Fruit fly (Drosophila melanogaster): Measurements from ENCODE around the gene defl.

The defl gene

DNA sequence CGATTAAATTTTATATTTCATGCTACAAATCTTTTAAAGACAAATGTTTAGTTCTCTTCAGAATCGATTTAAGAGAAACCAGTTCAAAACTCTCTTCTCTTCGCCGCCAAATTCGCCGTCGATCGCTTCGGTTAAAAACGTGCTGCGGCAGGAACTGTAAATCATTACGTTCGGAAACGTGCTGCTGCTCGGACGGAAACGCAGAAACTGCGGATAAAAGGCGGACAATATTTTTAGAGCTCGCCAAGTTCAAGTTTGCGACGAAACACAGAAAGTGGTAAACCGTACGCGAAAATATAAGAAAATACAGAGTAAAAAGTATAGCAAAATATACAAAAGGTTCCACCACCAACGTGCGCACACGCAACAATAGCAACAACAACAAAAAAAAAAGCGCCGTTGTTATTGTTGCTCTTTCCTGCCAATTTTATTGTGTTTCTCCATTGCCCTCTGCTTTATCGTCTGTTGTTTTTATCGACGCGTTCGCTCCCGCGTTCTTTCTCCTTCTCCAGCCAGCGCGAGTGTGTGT is 40.2 kb downstream of the defl start, which contains the start of gene Ae2:
Gene Ae2, plus strand, starts transcription at position 156 of the 529 bp plus-strand sequence.
- TF ChIP-seq CG15710 (tag; optimal IDR thresholded peaks at IDR 0.05), result no peak
- no peak for TF ChIP-seq D1 (tag; optimal IDR thresholded peaks at IDR 0.05)
- no peak for TF ChIP-seq Pif1B (GFP tag; optimal IDR thresholded peaks at IDR 0.05)
- TF ChIP-seq CG8159 (tag; optimal IDR thresholded peaks at IDR 0.05), result no peak
- TF ChIP-seq CG32121 (GFP tag; IDR thresholded peaks at IDR 0.05), result no peak
- peak; percentile 45; the same call in 2 of the 3 replicates for TF ChIP-seq CG4496 (GFP tag; IDR thresholded peaks at IDR 0.05)
- 0 out of 2 replicates have a peak, but pooled peaks have one; percentile 11 for TF ChIP-seq CG12605 (GFP tag; IDR thresholded peaks at IDR 0.05)
- TF ChIP-seq EcR (GFP tag; optimal IDR thresholded peaks at IDR 0.05), result peak; percentile 58

DNA sequence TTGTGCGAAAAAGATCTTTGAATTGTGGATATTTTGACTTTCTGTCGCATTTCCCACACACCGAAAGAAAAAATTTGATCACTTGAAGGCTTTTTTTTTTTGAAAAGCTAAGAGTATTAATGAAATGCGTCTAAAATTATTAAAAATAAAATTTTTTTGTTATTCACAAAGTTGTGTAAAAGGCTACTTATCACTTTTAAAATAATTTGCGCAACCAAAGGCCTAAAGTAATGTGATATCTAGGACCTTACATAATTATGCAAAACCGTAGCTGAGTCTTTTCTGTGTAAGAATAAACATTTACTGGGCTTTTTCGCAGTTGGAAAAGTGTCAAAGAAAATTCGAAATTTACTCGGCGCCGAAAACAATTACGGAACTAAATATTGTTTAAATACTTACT is 41.1 kb downstream of the defl start:
- TF ChIP-seq CG12605 (GFP tag; IDR thresholded peaks at IDR 0.05) (peak; percentile 7; the same call in 1 of the 2 replicates), Pif1B (GFP tag; optimal IDR thresholded peaks at IDR 0.05) (no peak), CG8159 (tag; optimal IDR thresholded peaks at IDR 0.05) (peak; percentile 7), CG17806 (tag; optimal IDR thresholded peaks at IDR 0.05) (peak; percentile 24), Snoo (tag; optimal IDR thresholded peaks at IDR 0.05) (no peak), gl (tag; optimal IDR thresholded peaks at IDR 0.05) (no peak), Pif1A (GFP tag; optimal IDR thresholded peaks at IDR 0.05) (no peak), CG13204 (GFP tag; optimal IDR thresholded peaks at IDR 0.05) (no peak), CG9948 (tag; optimal IDR thresholded peaks at IDR 0.05) (peak; percentile 11), CG15710 (tag; optimal IDR thresholded peaks at IDR 0.05) (no peak), CG32121 (GFP tag; IDR thresholded peaks at IDR 0.05) (no peak), CG14655 (GFP tag; optimal IDR thresholded peaks at IDR 0.05) (peak; percentile 53), fd96Ca (GFP tag; IDR thresholded peaks at IDR 0.05) (no peak)

DNA sequence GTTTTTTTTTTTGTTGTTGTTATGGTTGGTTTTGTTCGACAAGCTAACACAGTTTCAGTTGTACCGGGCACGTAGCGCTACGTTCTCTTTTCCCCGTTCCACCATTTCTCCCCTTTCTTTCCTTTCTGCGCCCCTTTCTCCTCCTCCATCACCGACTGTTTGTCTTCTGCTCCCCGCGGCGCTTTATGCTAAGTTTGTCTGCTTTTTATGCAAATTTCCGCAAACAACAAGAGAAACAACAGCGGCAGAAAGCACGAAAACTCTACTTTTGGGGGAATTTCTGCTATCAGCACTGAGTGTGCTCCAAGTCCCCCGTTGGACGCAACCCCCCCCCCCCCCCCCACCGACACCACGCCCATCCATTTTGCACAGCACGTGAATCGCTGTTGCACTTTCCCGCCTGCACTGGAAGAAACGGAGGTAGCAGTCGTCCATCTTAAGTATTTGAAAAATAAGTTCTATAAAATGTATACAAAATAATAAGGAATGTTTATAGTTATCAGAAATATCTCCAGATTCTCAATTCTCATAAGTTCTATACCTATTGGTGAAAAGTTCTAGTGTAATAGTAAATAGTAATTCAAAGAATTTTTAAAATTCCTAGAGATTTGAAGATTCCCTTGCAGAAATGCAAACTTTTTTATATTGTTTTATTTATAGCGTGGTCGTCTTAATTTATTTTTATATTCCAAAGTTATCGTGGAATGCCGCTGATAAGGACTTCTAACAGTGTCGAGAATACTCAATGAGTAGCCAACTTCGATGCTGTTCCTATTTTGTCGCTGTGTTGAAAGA is 41.9 kb downstream of the defl start:
- TF ChIP-seq Ets98B (GFP tag; IDR thresholded peaks at IDR 0.05) (no peak), CG14655 (GFP tag; optimal IDR thresholded peaks at IDR 0.05) (peak; percentile 80), CG9948 (tag; optimal IDR thresholded peaks at IDR 0.05) (peak; percentile 30), EcR (GFP tag; optimal IDR thresholded peaks at IDR 0.05) (no peak), CG12605 (GFP tag; IDR thresholded peaks at IDR 0.05) (0 out of 2 replicates have a peak, but pooled peaks have one; percentile 16), CG34367 (tag; optimal IDR thresholded peaks at IDR 0.05) (no peak), CG15710 (tag; optimal IDR thresholded peaks at IDR 0.05) (peak; percentile 25), CG8301 (tag; optimal IDR thresholded peaks at IDR 0.05) (peak; percentile 62), fd96Ca (GFP tag; IDR thresholded peaks at IDR 0.05) (peak; percentile 23; the same call in 1 of the 3 replicates), CG17806 (tag; optimal IDR thresholded peaks at IDR 0.05) (peak; percentile 50), CG4496 (GFP tag; IDR thresholded peaks at IDR 0.05) (peak; percentile 53; the same call in 2 of the 3 replicates), Snoo (tag; optimal IDR thresholded peaks at IDR 0.05) (peak; percentile 13), CG32121 (GFP tag; IDR thresholded peaks at IDR 0.05) (no peak), Pif1A (GFP tag; optimal IDR thresholded peaks at IDR 0.05) (peak; percentile 23), gl (tag; optimal IDR thresholded peaks at IDR 0.05) (no peak), CG10348 (GFP tag; IDR thresholded peaks at IDR 0.05) (no peak), CG13204 (GFP tag; optimal IDR thresholded peaks at IDR 0.05) (no peak), CG8159 (tag; optimal IDR thresholded peaks at IDR 0.05) (peak; percentile 48), D1 (tag; optimal IDR thresholded peaks at IDR 0.05) (no peak), Pif1B (GFP tag; optimal IDR thresholded peaks at IDR 0.05) (peak; percentile 24), rn (GFP tag; IDR thresholded peaks at IDR 0.05) (no peak)

DNA sequence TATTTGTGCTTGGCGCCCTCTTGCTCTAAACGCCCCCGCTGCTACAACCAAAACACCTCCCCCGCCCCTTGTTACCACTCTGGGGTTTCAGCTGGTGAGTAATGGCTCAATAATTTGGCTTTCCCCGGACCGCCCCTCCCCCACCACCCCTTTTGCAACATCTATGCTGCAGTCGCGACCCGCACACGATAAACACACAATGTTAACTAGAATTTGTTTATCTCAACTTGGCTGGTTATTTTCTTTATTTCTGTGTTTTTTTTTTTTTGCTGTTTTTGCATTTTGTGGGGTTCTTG is 42.4 kb downstream of the defl start:
- TF ChIP-seq CG17806 (tag; optimal IDR thresholded peaks at IDR 0.05) (no peak), CG12605 (GFP tag; IDR thresholded peaks at IDR 0.05) (no peak), gl (tag; optimal IDR thresholded peaks at IDR 0.05) (no peak), Pif1A (GFP tag; optimal IDR thresholded peaks at IDR 0.05) (no peak)

DNA sequence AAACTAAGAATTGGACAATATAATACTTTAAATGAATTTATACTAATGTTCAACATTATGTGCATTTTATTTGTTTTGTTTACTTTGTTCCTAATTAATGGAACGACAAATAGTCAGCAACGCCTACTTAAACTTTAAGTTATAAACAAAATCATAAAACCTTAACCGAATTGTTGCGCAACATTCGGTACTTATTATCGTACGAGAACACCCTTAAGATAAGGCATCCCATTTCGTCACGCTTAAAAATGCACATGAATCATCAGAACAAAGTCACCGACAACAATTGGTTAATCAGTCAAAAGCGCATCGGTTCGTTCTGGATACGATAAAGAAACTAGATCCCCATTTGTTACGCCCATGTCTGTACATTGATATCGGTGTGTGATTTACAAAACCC is 43.1 kb downstream of the defl start:
- no peak for TF ChIP-seq CG12605 (GFP tag; IDR thresholded peaks at IDR 0.05)
- no peak for TF ChIP-seq Ets98B (GFP tag; IDR thresholded peaks at IDR 0.05)
- TF ChIP-seq D1 (tag; optimal IDR thresholded peaks at IDR 0.05), result no peak

DNA sequence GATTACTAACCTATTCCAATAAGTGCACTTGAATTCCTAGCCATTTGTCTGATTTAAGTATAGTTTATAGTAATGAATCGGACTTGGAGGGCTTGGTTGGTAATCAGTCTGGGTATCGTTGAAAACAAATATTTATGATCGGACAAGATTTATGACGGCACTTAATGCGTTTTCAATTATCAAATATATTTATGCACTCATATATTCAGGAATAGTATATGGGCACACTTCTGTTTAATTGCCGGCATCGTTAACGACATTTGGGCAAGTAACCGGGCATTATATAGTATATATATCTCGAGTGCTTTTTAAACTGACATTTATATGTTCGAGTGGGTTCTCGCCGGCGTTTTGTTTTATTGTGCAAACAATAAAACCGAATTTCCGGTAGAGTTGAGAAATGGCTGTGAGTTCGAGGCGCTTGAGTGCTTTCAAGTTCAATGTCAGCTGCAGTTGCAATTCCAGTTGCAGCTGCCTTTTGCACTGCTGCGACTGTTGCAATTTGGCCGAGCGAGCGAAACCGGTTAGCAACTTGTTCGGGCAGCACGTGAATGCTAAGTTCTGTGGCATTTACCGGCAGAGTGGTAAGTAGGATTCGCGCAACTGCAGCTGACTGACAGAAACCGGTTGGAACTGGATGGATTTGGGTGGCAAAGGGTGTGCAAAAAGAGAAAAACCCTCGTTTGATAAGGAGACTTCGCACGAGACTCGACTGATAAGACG is 44.6 kb downstream of the defl start:
- TF ChIP-seq CG17806 (tag; optimal IDR thresholded peaks at IDR 0.05) (no peak), EcR (GFP tag; optimal IDR thresholded peaks at IDR 0.05) (peak; percentile 88), Pif1A (GFP tag; optimal IDR thresholded peaks at IDR 0.05) (no peak), CG4496 (GFP tag; IDR thresholded peaks at IDR 0.05) (peak; percentile 46; the same call in 2 of the 3 replicates)
